Fruit fly (Drosophila melanogaster): Measurements from ENCODE around the gene Gapvd1.

Gapvd1 gene

DNA sequence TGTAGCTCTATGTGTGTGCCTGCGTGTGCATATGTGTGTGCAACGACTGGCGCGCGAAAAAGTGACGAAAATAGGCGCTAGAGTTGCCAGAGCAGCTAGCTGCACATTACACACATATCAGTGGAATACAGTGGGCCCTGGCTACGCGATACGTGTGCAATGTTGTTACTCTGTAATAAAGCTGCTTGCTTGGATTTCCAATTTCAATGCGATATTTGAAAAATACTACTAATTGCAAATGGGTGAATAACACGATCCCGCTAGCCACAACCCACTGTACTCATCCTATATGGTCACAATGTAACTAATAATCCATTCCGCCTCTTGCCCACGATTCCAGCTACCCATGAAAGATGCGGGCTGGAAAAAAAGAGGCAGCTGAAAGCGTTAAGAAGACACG is 26.2 kb downstream of the Gapvd1 start (continued):
- TF ChIP-seq ken (GFP tag; IDR thresholded peaks at IDR 0.05) (peak; percentile 97), CG5953 (GFP tag; IDR thresholded peaks at IDR 0.05) (peak; percentile 95), CG6654 (GFP tag; optimal IDR thresholded peaks at IDR 0.05) (peak; percentile 77), Dek (tag; optimal IDR thresholded peaks at IDR 0.05) (peak; percentile 88), Awh (GFP tag; IDR thresholded peaks at IDR 0.05) (peak; percentile 95), grn (GFP tag; optimal IDR thresholded peaks at IDR 0.05) (peak; percentile 34), CG12236 (GFP tag; optimal IDR thresholded peaks at IDR 0.05) (peak; percentile 76), CG34376 (GFP tag; optimal IDR thresholded peaks at IDR 0.05) (peak; percentile 72), mirr (GFP tag; optimal IDR thresholded peaks at IDR 0.05) (peak; percentile 92), chm (GFP tag; IDR thresholded peaks at IDR 0.05) (peak; percentile 97), HLHmδ (GFP tag; optimal IDR thresholded peaks at IDR 0.05) (peak; percentile 36), CG13296 (GFP tag; optimal IDR thresholded peaks at IDR 0.05) (peak; percentile 92), hb (GFP tag; IDR thresholded peaks at IDR 0.05; ENCODE audit: partially characterized antibody) (no peak), CG11560 (tag; IDR thresholded peaks at IDR 0.05) (peak; percentile 82; the same call in 2 of the 3 replicates), CG17912 (GFP tag; optimal IDR thresholded peaks at IDR 0.05) (peak; percentile 87), dm (GFP tag; optimal IDR thresholded peaks at IDR 0.05) (peak; percentile 84), Meics (GFP tag; optimal IDR thresholded peaks at IDR 0.05) (peak; percentile 93), Dbx (GFP tag; IDR thresholded peaks at IDR 0.05) (peak; percentile 92), Ets97D (GFP tag; optimal IDR thresholded peaks at IDR 0.05) (peak; percentile 63), zen (tag; optimal IDR thresholded peaks at IDR 0.05) (peak; percentile 81), CG2889 (GFP tag; IDR thresholded peaks at IDR 0.05) (peak; percentile 86), oc (tag; optimal IDR thresholded peaks at IDR 0.05) (peak; percentile 92), CG32772 (GFP tag; IDR thresholded peaks at IDR 0.05) (peak; percentile 95), CG12071 (GFP tag; optimal IDR thresholded peaks at IDR 0.05) (peak; percentile 96), CG10959 (GFP tag; IDR thresholded peaks at IDR 0.05) (peak; percentile 88), tgo (GFP tag; IDR thresholded peaks at IDR 0.05) (peak; percentile 95), CG6683 (GFP tag; optimal IDR thresholded peaks at IDR 0.05) (peak; percentile 76), Bteb2 (GFP tag; optimal IDR thresholded peaks at IDR 0.05) (peak; percentile 70), vvl (GFP tag; IDR thresholded peaks at IDR 0.05) (peak; percentile 97), dan (GFP tag; IDR thresholded peaks at IDR 0.05) (peak; percentile 74), wek (GFP tag; optimal IDR thresholded peaks at IDR 0.05) (peak; percentile 89), CG3163 (GFP tag; optimal IDR thresholded peaks at IDR 0.05) (peak; percentile 74), CG8924 (tag; optimal IDR thresholded peaks at IDR 0.05) (peak; percentile 88), CG4707 (GFP tag; optimal IDR thresholded peaks at IDR 0.05) (peak; percentile 86), wdn (GFP tag; IDR thresholded peaks at IDR 0.05) (peak; percentile 88), nmo (GFP tag; optimal IDR thresholded peaks at IDR 0.05) (peak; percentile 93), zf30C (GFP tag; optimal IDR thresholded peaks at IDR 0.05) (no peak), CG11696 (GFP tag; IDR thresholded peaks at IDR 0.05) (peak; percentile 86), BtbVII (GFP tag; optimal IDR thresholded peaks at IDR 0.05) (peak; percentile 87), tx (GFP tag; optimal IDR thresholded peaks at IDR 0.05) (peak; percentile 89), gcm2 (GFP tag; optimal IDR thresholded peaks at IDR 0.05) (peak; percentile 60), D (optimal IDR thresholded peaks at IDR 0.05) (no peak), D (GFP tag; optimal IDR thresholded peaks at IDR 0.05) (peak; percentile 90), Xbp1 (GFP tag; optimal IDR thresholded peaks at IDR 0.05) (peak; percentile 95), CG30403 (GFP tag; optimal IDR thresholded peaks at IDR 0.05) (peak; percentile 92), Hey (tag; optimal IDR thresholded peaks at IDR 0.05) (peak; percentile 78), nau (GFP tag; optimal IDR thresholded peaks at IDR 0.05) (peak; percentile 87), nerfin-2 (GFP tag; IDR thresholded peaks at IDR 0.05; ENCODE audit: partially characterized antibody) (no peak), wor (GFP tag; IDR thresholded peaks at IDR 0.05) (peak; percentile 81), pfk (GFP tag; optimal IDR thresholded peaks at IDR 0.05) (no peak), CG14965 (GFP tag; optimal IDR thresholded peaks at IDR 0.05; ENCODE audit: borderline replicate concordance) (peak; percentile 53)

All from whole organism, embryonic.